Worm (Caenorhabditis elegans): ENCODE data around the gene zig-10.

DNA sequence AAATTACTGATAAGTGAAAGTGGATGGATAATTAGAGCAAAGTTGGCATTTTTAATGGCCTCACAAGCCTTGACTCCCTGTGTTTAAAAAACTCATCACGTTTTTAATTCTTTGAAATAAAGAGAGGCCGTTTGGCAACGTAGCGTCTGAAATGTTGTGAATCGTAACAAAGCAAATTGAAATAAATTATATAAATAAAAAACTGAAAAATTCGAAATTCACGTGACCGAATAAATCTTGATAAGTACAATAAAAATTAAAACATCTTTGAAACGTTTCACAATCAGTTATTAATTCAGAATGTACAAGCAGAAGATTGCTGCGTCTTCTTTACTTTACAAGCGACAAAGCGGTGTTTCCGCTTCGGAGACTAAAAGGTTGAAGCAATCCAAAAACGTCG, 24.3 kb downstream of the zig-10 start, which contains the start of gene K03H9.3:
- TF ChIP-seq ceh-82 (tag; optimal IDR thresholded peaks at IDR 0.05) = no peak
- no peak for TF ChIP-seq ZK546.5 (tag; optimal IDR thresholded peaks at IDR 0.05)
- no peak for TF ChIP-seq aly-2 (tag; optimal IDR thresholded peaks at IDR 0.05)
- no peak for TF ChIP-seq unc-62 (GFP tag; optimal IDR thresholded peaks at IDR 0.05)
- no peak for TF ChIP-seq mdl-1 (tag; optimal IDR thresholded peaks at IDR 0.05)
- TF ChIP-seq ama-1 (optimal IDR thresholded peaks at IDR 0.05) = no peak
- TF ChIP-seq lin-39 (tag; optimal IDR thresholded peaks at IDR 0.05) = no peak
- no peak for TF ChIP-seq nhr-237 (tag; optimal IDR thresholded peaks at IDR 0.05)
- no peak for TF ChIP-seq fos-1 (tag; optimal IDR thresholded peaks at IDR 0.05)
